Fruit fly (Drosophila melanogaster) whole organism, embryonic: ENCODE data around the gene pit.

Source experiments
- ATbp ChIP-seq: fragments of 200-800 bp; sonication (Bioruptor generic); optimal IDR thresholded peaks from 2 replicates; lab custom pipeline; 2017; ENCODE audit warnings: missing biosample characterization, mild to moderate bottlenecking, missing genetic modification characterization, missing genetic modification reagents
- B-H1 ChIP-seq: fragments of 200-800 bp; sonication (Bioruptor generic); IDR thresholded peaks from 3 replicates; pipeline ENCODE4 v1.3.6; 2022; ENCODE audit warnings: missing biosample characterization, missing genetic modification characterization
- Bteb2 ChIP-seq: fragments of 200-800 bp; sonication (Bioruptor generic); optimal IDR thresholded peaks from 2 replicates; lab custom pipeline; 2016; ENCODE audit warnings: missing biosample characterization, missing genetic modification characterization
- CG10543 ChIP-seq: fragments of 200-800 bp; sonication (Bioruptor generic); optimal IDR thresholded peaks from 3 replicates; lab custom pipeline; 2017; ENCODE audit warnings: missing biosample characterization, mild to moderate bottlenecking, missing genetic modification characterization, moderate library complexity
- CG11456 ChIP-seq: fragments of 200-800 bp; sonication (Bioruptor generic); IDR thresholded peaks from 3 replicates; pipeline ENCODE4 v1.3.6; 2022; ENCODE audit warnings: missing biosample characterization, missing genetic modification characterization
- CG11723 ChIP-seq: fragments of 200-800 bp; sonication (Bioruptor generic); optimal IDR thresholded peaks from 2 replicates; lab custom pipeline; 2017; ENCODE audit warnings: missing biosample characterization, mild to moderate bottlenecking, missing genetic modification characterization
- CG12219 ChIP-seq: fragments of 200-800 bp; sonication (Bioruptor generic); optimal IDR thresholded peaks from 3 replicates; lab custom pipeline; 2018; ENCODE audit warnings: missing biosample characterization, mild to moderate bottlenecking, missing genetic modification characterization
- CG12659 ChIP-seq: fragments of 200-800 bp; sonication (Bioruptor generic); optimal IDR thresholded peaks from 3 replicates; lab custom pipeline; 2017; ENCODE audit warnings: mild to moderate bottlenecking, missing biosample characterization, missing genetic modification reagents, missing genetic modification characterization
- CG13287 ChIP-seq: fragments of 200-800 bp; sonication (Bioruptor generic); IDR thresholded peaks from 2 replicates; pipeline ENCODE4 v1.3.6; 2022; ENCODE audit warnings: missing biosample characterization, missing genetic modification characterization; ENCODE audit not compliant: partially characterized antibody
- CG14667 ChIP-seq: fragments of 200-800 bp; sonication (Bioruptor generic); IDR thresholded peaks from 2 replicates; pipeline ENCODE4 v1.3.6; 2022; ENCODE audit warnings: missing biosample characterization, missing genetic modification characterization
- CG15073 ChIP-seq: fragments of 200-800 bp; sonication (Bioruptor generic); optimal IDR thresholded peaks from 2 replicates; lab custom pipeline; 2016; ENCODE audit warnings: missing biosample characterization, missing genetic modification characterization
- CG15514 ChIP-seq: fragments of 200-800 bp; sonication (Bioruptor generic); optimal IDR thresholded peaks from 3 replicates; lab custom pipeline; 2017; ENCODE audit warnings: missing biosample characterization, missing genetic modification characterization, mild to moderate bottlenecking, moderate library complexity, missing genetic modification reagents
- CG15696 ChIP-seq: fragments of 200-800 bp; sonication (Bioruptor generic); optimal IDR thresholded peaks from 2 replicates; lab custom pipeline; 2019; ENCODE audit warnings: missing biosample characterization, mild to moderate bottlenecking, missing genetic modification characterization, moderate library complexity
- CG2875 ChIP-seq: fragments of 200-800 bp; sonication (Bioruptor generic); optimal IDR thresholded peaks from 2 replicates; lab custom pipeline; 2017; ENCODE audit warnings: missing biosample characterization, mild to moderate bottlenecking, missing genetic modification characterization, missing genetic modification reagents
- CG2889 ChIP-seq: fragments of 200-800 bp; sonication (Bioruptor generic); IDR thresholded peaks from 3 replicates; pipeline ENCODE4 v1.3.6; 2022; ENCODE audit warnings: missing biosample characterization, missing genetic modification characterization
- CG31365 ChIP-seq: fragments of 200-800 bp; sonication (Bioruptor generic); optimal IDR thresholded peaks from 2 replicates; lab custom pipeline; 2018; ENCODE audit warnings: missing biosample characterization, mild to moderate bottlenecking, missing genetic modification characterization
- CG3847 ChIP-seq: fragments of 200-800 bp; sonication (Bioruptor generic); IDR thresholded peaks from 2 replicates; pipeline ENCODE4 v1.3.6; 2022; ENCODE audit warnings: missing biosample characterization, missing genetic modification characterization
- CG4360 ChIP-seq: fragments of 200-800 bp; sonication (Bioruptor generic); IDR thresholded peaks from 2 replicates; pipeline ENCODE4 v1.3.6; 2022; ENCODE audit warnings: missing biosample characterization, missing genetic modification characterization
- CG6175 ChIP-seq: fragments of 200-800 bp; sonication (Bioruptor generic); IDR thresholded peaks from 3 replicates; pipeline ENCODE4 v1.3.6; 2022; ENCODE audit warnings: missing biosample characterization, missing genetic modification characterization
- CG6654 ChIP-seq: fragments of 200-800 bp; sonication (Bioruptor generic); optimal IDR thresholded peaks from 2 replicates; lab custom pipeline; 2017; ENCODE audit warnings: missing biosample characterization, mild to moderate bottlenecking, missing genetic modification characterization
- CG8290 ChIP-seq, 3 experiments: fragments of 200-800 bp; sonication (Bioruptor generic); optimal IDR thresholded peaks; 2 replicates each; lab custom pipeline; 2016 to 2019; ENCODE audit warnings: missing biosample characterization in 3 of 3, missing genetic modification characterization in 3 of 3, mild to moderate bottlenecking in 2 of 3, moderate library complexity in 1 of 3
- CG8388 ChIP-seq: fragments of 200-800 bp; sonication (Bioruptor generic); optimal IDR thresholded peaks from 2 replicates; lab custom pipeline; 2019; ENCODE audit warnings: missing biosample characterization, mild to moderate bottlenecking, missing genetic modification characterization, moderate library complexity
- Doc2 ChIP-seq: fragments of 200-800 bp; sonication (Bioruptor generic); IDR thresholded peaks from 2 replicates; pipeline ENCODE4 v1.3.6; 2022; ENCODE audit warnings: missing biosample characterization, missing genetic modification characterization
- Dp ChIP-seq: fragments of 200-800 bp; sonication (Bioruptor generic); optimal IDR thresholded peaks from 2 replicates; lab custom pipeline; 2018; ENCODE audit warnings: missing biosample characterization, mild to moderate bottlenecking, missing genetic modification characterization, moderate library complexity
- Dref ChIP-seq: fragments of 200-800 bp; sonication (Bioruptor generic); IDR thresholded peaks from 2 replicates; pipeline ENCODE4 v1.3.6; 2022; ENCODE audit warnings: missing biosample characterization, missing genetic modification characterization
- Fer2 ChIP-seq: fragments of 200-800 bp; sonication (Bioruptor generic); optimal IDR thresholded peaks from 2 replicates; lab custom pipeline; 2018; ENCODE audit warnings: missing biosample characterization, mild to moderate bottlenecking, missing genetic modification characterization, moderate library complexity
- HLH54F ChIP-seq: fragments of 200-800 bp; sonication (Bioruptor generic); optimal IDR thresholded peaks from 3 replicates; lab custom pipeline; 2016; ENCODE audit warnings: missing biosample characterization, missing genetic modification characterization
- HmgZ ChIP-seq: fragments of 200-800 bp; sonication (Bioruptor generic); optimal IDR thresholded peaks from 2 replicates; lab custom pipeline; 2018; ENCODE audit warnings: missing biosample characterization, mild to moderate bottlenecking, missing genetic modification characterization
- Max ChIP-seq: fragments of 200-800 bp; sonication (Bioruptor generic); optimal IDR thresholded peaks from 2 replicates; lab custom pipeline; 2016; ENCODE audit warnings: missing biosample characterization, mild to moderate bottlenecking, missing genetic modification characterization
- NC2β ChIP-seq: fragments of 200-800 bp; sonication (Bioruptor generic); optimal IDR thresholded peaks from 2 replicates; lab custom pipeline; 2016; ENCODE audit warnings: missing biosample characterization, missing genetic modification characterization
- Nf-YB ChIP-seq: fragments of 200-800 bp; sonication (Bioruptor generic); optimal IDR thresholded peaks from 3 replicates; lab custom pipeline; 2019; ENCODE audit warnings: missing biosample characterization, mild to moderate bottlenecking, missing genetic modification characterization, moderate library complexity
- Xbp1 ChIP-seq: fragments of 200-800 bp; sonication (Bioruptor generic); optimal IDR thresholded peaks from 3 replicates; lab custom pipeline; 2016; ENCODE audit warnings: missing biosample characterization, mild to moderate bottlenecking, missing genetic modification characterization
- bab2 ChIP-seq: fragments of 200-800 bp; sonication (Bioruptor generic); optimal IDR thresholded peaks from 2 replicates; lab custom pipeline; 2016; ENCODE audit warnings: missing biosample characterization, missing genetic modification characterization
- bcd ChIP-seq: fragments of 200-800 bp; sonication (Bioruptor generic); optimal IDR thresholded peaks from 2 replicates; lab custom pipeline; 2017; ENCODE audit warnings: missing biosample characterization, mild to moderate bottlenecking, missing genetic modification characterization
- bsh ChIP-seq, 2 experiments: fragments of 200-800 bp; sonication (Bioruptor generic); optimal IDR thresholded peaks; 2 replicates each; lab custom pipeline; 2017 to 2018; ENCODE audit warnings: mild to moderate bottlenecking in 2 of 2, missing biosample characterization in 2 of 2, missing genetic modification characterization in 2 of 2, moderate library complexity in 1 of 2
- cg ChIP-seq: fragments of 200-800 bp; sonication (Bioruptor generic); optimal IDR thresholded peaks from 3 replicates; lab custom pipeline; 2019; ENCODE audit warnings: missing biosample characterization, mild to moderate bottlenecking, missing genetic modification characterization, moderate library complexity
- chinmo ChIP-seq: fragments of 200-800 bp; sonication (Bioruptor generic); IDR thresholded peaks from 4 replicates; pipeline ENCODE4 v1.3.6; 2022; ENCODE audit warnings: missing biosample characterization, missing genetic modification characterization; ENCODE audit not compliant: partially characterized antibody
- chm ChIP-seq: fragments of 200-800 bp; sonication (Bioruptor generic); IDR thresholded peaks from 2 replicates; pipeline ENCODE4 v1.3.6; 2022; ENCODE audit warnings: missing biosample characterization, missing genetic modification characterization
- da ChIP-seq: fragments of 200-800 bp; sonication (Bioruptor generic); optimal IDR thresholded peaks from 2 replicates; lab custom pipeline; 2016; ENCODE audit warnings: missing biosample characterization, missing genetic modification characterization
- dysf ChIP-seq: fragments of 200-800 bp; sonication (Bioruptor generic); IDR thresholded peaks from 3 replicates; pipeline ENCODE4 v1.3.6; 2022; ENCODE audit warnings: missing biosample characterization, missing genetic modification characterization
- fru ChIP-seq: fragments of >200 bp; optimal IDR thresholded peaks from 2 replicates; lab custom pipeline; 2017
- ham ChIP-seq: fragments of 200-800 bp; sonication (Bioruptor generic); IDR thresholded peaks from 2 replicates; pipeline ENCODE4 v1.3.6; 2022; ENCODE audit warnings: missing biosample characterization, missing genetic modification characterization
- lab ChIP-seq: fragments of 200-800 bp; sonication (Bioruptor generic); optimal IDR thresholded peaks from 3 replicates; lab custom pipeline; 2017; ENCODE audit warnings: missing biosample characterization, missing genetic modification characterization, mild to moderate bottlenecking, moderate library complexity, missing genetic modification reagents
- lmd ChIP-seq: fragments of 200-800 bp; sonication (Bioruptor generic); IDR thresholded peaks from 2 replicates; pipeline ENCODE4 v1.3.6; 2022; ENCODE audit warnings: missing biosample characterization, missing genetic modification characterization
- nom ChIP-seq: fragments of 200-800 bp; sonication (Bioruptor generic); optimal IDR thresholded peaks from 2 replicates; lab custom pipeline; 2017; ENCODE audit warnings: missing biosample characterization, missing genetic modification characterization, mild to moderate bottlenecking, moderate library complexity, missing genetic modification reagents
- pita ChIP-seq: fragments of 200-800 bp; sonication (Bioruptor generic); optimal IDR thresholded peaks from 2 replicates; lab custom pipeline; 2017; ENCODE audit warnings: missing biosample characterization, mild to moderate bottlenecking, missing genetic modification characterization
- run ChIP-seq: fragments of 200-800 bp; sonication (Bioruptor generic); optimal IDR thresholded peaks from 3 replicates; lab custom pipeline; 2018; ENCODE audit warnings: missing biosample characterization, mild to moderate bottlenecking, missing genetic modification characterization
- schlank ChIP-seq: fragments of 200-800 bp; sonication (Bioruptor generic); optimal IDR thresholded peaks from 2 replicates; lab custom pipeline; 2018; ENCODE audit warnings: missing biosample characterization, mild to moderate bottlenecking, missing genetic modification characterization
- vnd ChIP-seq: fragments of 200-800 bp; sonication (Bioruptor generic); IDR thresholded peaks from 3 replicates; pipeline ENCODE4 v1.3.6; 2022; ENCODE audit warnings: missing biosample characterization, missing genetic modification characterization; ENCODE audit not compliant: partially characterized antibody
- wdn ChIP-seq: fragments of 200-800 bp; sonication (Bioruptor generic); IDR thresholded peaks from 2 replicates; pipeline ENCODE4 v1.3.6; 2022; ENCODE audit warnings: missing biosample characterization, missing genetic modification characterization
- wek ChIP-seq: fragments of 200-800 bp; sonication (Bioruptor generic); optimal IDR thresholded peaks from 3 replicates; lab custom pipeline; 2018; ENCODE audit warnings: missing biosample characterization, mild to moderate bottlenecking, missing genetic modification characterization, moderate library complexity

pit gene

dm6 chr3R:22025320-22025719, 8.8 kb upstream of the pit start, which contains the start of gene CG6028 (continued):
- TF ChIP-seq CG13287 (GFP tag; lab: Robert Waterston, UW) (peak; percentile 39), CG8388 (no peak), pita (no peak), chm (GFP tag; lab: Robert Waterston, UW) (peak; percentile 68), ham (GFP tag; lab: Robert Waterston, UW) (no peak), lab (peak; percentile 29), CG11723 (GFP tag; lab: Kevin White, UChicago) (no peak), CG12219 (no peak), fru (lab: Kevin White, UChicago) (no peak), CG6175 (no peak), CG14667 (no peak), Doc2 (no peak), Dp (GFP tag; lab: Kevin White, UChicago) (no peak), HLH54F (GFP tag; lab: Kevin White, UChicago) (peak; percentile 16), CG15073 (no peak), Dref (GFP tag; lab: Robert Waterston, UW) (no peak), bcd (GFP tag; lab: Kevin White, UChicago) (no peak), Xbp1 (GFP tag; lab: Kevin White, UChicago) (peak; percentile 23), wdn (no peak), bab2 (GFP tag; lab: Kevin White, UChicago) (no peak), CG15696 (tag; lab: Kevin White, UChicago) (no peak), CG12659 (GFP tag; lab: Kevin White, UChicago) (peak; percentile 27), cg (GFP tag; lab: Kevin White, UChicago) (no peak), Bteb2 (GFP tag; lab: Kevin White, UChicago) (no peak), CG2875 (GFP tag; lab: Kevin White, UChicago) (no peak), CG31365 (no peak), nom (GFP tag; lab: Kevin White, UChicago) (peak; percentile 32), CG8290 (GFP tag; optimal IDR thresholded peaks at IDR 0.05; lab: Kevin White, UChicago) (no peak), CG8290 (tag; optimal IDR thresholded peaks at IDR 0.05; lab: Kevin White, UChicago) (peak in 1 of 2 experiments; percentile 70), NC2β (GFP tag; lab: Kevin White, UChicago) (no peak), CG6654 (GFP tag; lab: Kevin White, UChicago) (no peak), CG10543 (peak; percentile 0), schlank (no peak), HmgZ (tag; lab: Kevin White, UChicago) (peak; percentile 5), run (tag; lab: Kevin White, UChicago) (no peak), ATbp (GFP tag; lab: Kevin White, UChicago) (no peak), CG2889 (GFP tag; lab: Robert Waterston, UW) (no peak), CG15514 (GFP tag; lab: Kevin White, UChicago) (peak; percentile 27), wek (no peak), bsh (GFP tag; optimal IDR thresholded peaks at IDR 0.05; lab: Kevin White, UChicago) (peak in 1 of 2 experiments; percentile 17), Fer2 (no peak), lmd (GFP tag; lab: Robert Waterston, UW) (no peak; the same call in 1 of the 2 replicates), CG4360 (GFP tag; lab: Robert Waterston, UW) (no peak), B-H1 (GFP tag; lab: Robert Waterston, UW) (no peak), chinmo (no peak), dysf (GFP tag; lab: Robert Waterston, UW) (no peak), vnd (GFP tag; lab: Robert Waterston, UW) (no peak), Nf-YB (GFP tag; lab: Kevin White, UChicago) (no peak), CG11456 (GFP tag; lab: Robert Waterston, UW) (no peak), da (GFP tag; lab: Kevin White, UChicago) (no peak), Max (GFP tag; lab: Kevin White, UChicago) (no peak), CG3847 (GFP tag; lab: Robert Waterston, UW) (peak; percentile 39; the same call in 1 of the 2 replicates)
